Fruit fly (Drosophila melanogaster): Measurements from ENCODE around the gene CG18754.

- no peak for TF ChIP-seq CkIIα-i1 (GFP tag; IDR thresholded peaks at IDR 0.05)
- no peak for TF ChIP-seq Atf-2 (GFP tag; optimal IDR thresholded peaks at IDR 0.05)
- no peak for TF ChIP-seq chn (GFP tag; optimal IDR thresholded peaks at IDR 0.05)
- no peak for TF ChIP-seq CG11093 (GFP tag; IDR thresholded peaks at IDR 0.05)
- no peak for TF ChIP-seq pan (optimal IDR thresholded peaks at IDR 0.05)
- no peak for TF ChIP-seq pan (GFP tag; optimal IDR thresholded peaks at IDR 0.05 in 1 of 2, IDR thresholded peaks at IDR 0.05 in 1 of 2)
These were observed 20.7 kb downstream of the CG18754 start, which contains the start of gene Gba1b for dm6 chr3R:23704383-23705033.
